Worm (Caenorhabditis elegans): ENCODE measurements around the gene C03B1.17.
A peak's percentile ranks its signal among the peaks of the same experiment; 100 is the strongest.

Gene C03B1.17

ce11 chrX:6378363-6378762 lies 4.9 kb downstream of the C03B1.17 start (continued):
- no peak for TF ChIP-seq hrde-1 (tag; optimal IDR thresholded peaks at IDR 0.05; ENCODE audit: borderline replicate concordance)
- peak; percentile 32 for TF ChIP-seq attf-5 (GFP tag; optimal IDR thresholded peaks at IDR 0.05)
- TF ChIP-seq F57C9.4 (tag; optimal IDR thresholded peaks at IDR 0.05), result no peak
- TF ChIP-seq lin-40 (tag; optimal IDR thresholded peaks at IDR 0.05), result no peak
- no peak for TF ChIP-seq mxl-1 (tag; optimal IDR thresholded peaks at IDR 0.05)
- TF ChIP-seq F23B12.7 (tag; optimal IDR thresholded peaks at IDR 0.05; ENCODE audit: insufficient read depth), result no peak
- TF ChIP-seq F49E8.2 (tag; optimal IDR thresholded peaks at IDR 0.05; ENCODE audit: insufficient read depth), result no peak
- TF ChIP-seq ztf-26 (tag; optimal IDR thresholded peaks at IDR 0.05), result no peak
- no peak for TF ChIP-seq nhr-90 (tag; optimal IDR thresholded peaks at IDR 0.05)
- TF ChIP-seq chd-7 (tag; optimal IDR thresholded peaks at IDR 0.05), result peak; percentile 23
- no peak for TF ChIP-seq hlh-12 (tag; optimal IDR thresholded peaks at IDR 0.05)
- TF ChIP-seq gei-17 (GFP tag; optimal IDR thresholded peaks at IDR 0.05), result no peak
- TF ChIP-seq ekl-4 (GFP tag; IDR thresholded peaks at IDR 0.05), result no peak
- no peak; the same call in 1 of the 2 replicates for TF ChIP-seq zfh-2 (GFP tag; conservative IDR thresholded peaks at IDR 0.05)
- no peak for TF ChIP-seq lin-54 (GFP tag; optimal IDR thresholded peaks at IDR 0.05)
- TF ChIP-seq zim-3 (tag; optimal IDR thresholded peaks at IDR 0.05), result no peak
- no peak for TF ChIP-seq mes-4 (tag; optimal IDR thresholded peaks at IDR 0.05)
- TF ChIP-seq B0261.1 (tag; optimal IDR thresholded peaks at IDR 0.05), result peak; percentile 10
- TF ChIP-seq nhr-27 (tag; optimal IDR thresholded peaks at IDR 0.05), result no peak
- no peak for TF ChIP-seq sea-2 (GFP tag; IDR thresholded peaks at IDR 0.05)
- TF ChIP-seq Y79H2A.3 (GFP tag; conservative IDR thresholded peaks at IDR 0.05), result no peak
- no peak for TF ChIP-seq attf-6 (GFP tag; IDR thresholded peaks at IDR 0.05)
- TF ChIP-seq ceh-27 (GFP tag; optimal IDR thresholded peaks at IDR 0.05), result peak; percentile 75
- no peak for TF ChIP-seq snpc-1.3 (tag; optimal IDR thresholded peaks at IDR 0.05; ENCODE audit: insufficient read depth)
- no peak for TF ChIP-seq attf-3 (GFP tag; conservative IDR thresholded peaks at IDR 0.05)
- TF ChIP-seq ztf-25 (GFP tag; IDR thresholded peaks at IDR 0.05), result no peak
- TF ChIP-seq mcd-1 (GFP tag; IDR thresholded peaks at IDR 0.05), result 0 out of 2 replicates have a peak, but pooled peaks have one; percentile 34
- TF ChIP-seq him-1 (tag; optimal IDR thresholded peaks at IDR 0.05), result no peak
- no peak for TF ChIP-seq T07F8.4 (tag; optimal IDR thresholded peaks at IDR 0.05)
- no peak for TF ChIP-seq ceh-91 (GFP tag; IDR thresholded peaks at IDR 0.05)
- no peak for TF ChIP-seq ztf-28 (GFP tag; IDR thresholded peaks at IDR 0.05)
- no peak for TF ChIP-seq dpl-1 (GFP tag; optimal IDR thresholded peaks at IDR 0.05)
- TF ChIP-seq Y67H2A.10 (GFP tag; conservative IDR thresholded peaks at IDR 0.05), result no peak
- TF ChIP-seq pha-4 (tag; optimal IDR thresholded peaks at IDR 0.05), result no peak
- TF ChIP-seq B0019.2 (GFP tag; conservative IDR thresholded peaks at IDR 0.05), result no peak
- no peak for TF ChIP-seq ceh-40 (GFP tag; IDR thresholded peaks at IDR 0.05)
- TF ChIP-seq sdz-38 (tag; optimal IDR thresholded peaks at IDR 0.05), result no peak
- TF ChIP-seq ztf-22 (GFP tag; optimal IDR thresholded peaks at IDR 0.05), result peak; percentile 36
- no peak for TF ChIP-seq let-607 (tag; optimal IDR thresholded peaks at IDR 0.05)
- TF ChIP-seq nfya-2 (GFP tag; IDR thresholded peaks at IDR 0.05), result no peak
- TF ChIP-seq F10E7.11 (tag; optimal IDR thresholded peaks at IDR 0.05), result no peak
- TF ChIP-seq atf-7 (tag; optimal IDR thresholded peaks at IDR 0.05), result no peak
- TF ChIP-seq egl-18 (GFP tag; IDR thresholded peaks at IDR 0.05), result no peak
- TF ChIP-seq athp-1 (tag; optimal IDR thresholded peaks at IDR 0.05), result no peak
- TF ChIP-seq somi-1 (GFP tag; optimal IDR thresholded peaks at IDR 0.05), result no peak
- TF ChIP-seq K11D2.4 (GFP tag; IDR thresholded peaks at IDR 0.05), result no peak
- TF ChIP-seq C17E4.6 (GFP tag; IDR thresholded peaks at IDR 0.05), result no peak
- peak; percentile 61; the same call in 1 of the 2 replicates for TF ChIP-seq B0336.3 (GFP tag; IDR thresholded peaks at IDR 0.05)
- TF ChIP-seq snpc-3.4 (tag; optimal IDR thresholded peaks at IDR 0.05), result peak; percentile 10

Measured in whole organism, young adult.